Worm (Caenorhabditis elegans) whole organism, L1 larva: ENCODE data around the gene piki-1.

Experiments used
- C16A3.4 ChIP-seq: fragments of 150-350 bp; optimal IDR thresholded peaks from 2 replicates; lab custom pipeline; 2014; ENCODE audit warnings: missing biosample characterization, missing genetic modification characterization
- F16B12.6 ChIP-seq: fragments of 150-350 bp; optimal IDR thresholded peaks from 2 replicates; lab custom pipeline; 2014; ENCODE audit warnings: missing biosample characterization, missing genetic modification characterization
- alr-1 ChIP-seq: fragments of 200-800 bp; sonication (Bioruptor generic); optimal IDR thresholded peaks from 2 replicates; lab custom pipeline; 2018; ENCODE audit warnings: borderline replicate concordance, mild to moderate bottlenecking, missing genetic modification characterization, missing compliant biosample characterization
- blmp-1 ChIP-seq: fragments of 150-350 bp; optimal IDR thresholded peaks from 2 replicates; lab custom pipeline; 2014; ENCODE audit warnings: missing biosample characterization, missing genetic modification characterization
- ceh-63 ChIP-seq: fragments of 200-800 bp; sonication (Bioruptor generic); optimal IDR thresholded peaks from 2 replicates; lab custom pipeline; 2018; ENCODE audit warnings: mild to moderate bottlenecking, missing genetic modification characterization, missing compliant biosample characterization
- ceh-8 ChIP-seq: fragments of 200-800 bp; sonication (Bioruptor generic); optimal IDR thresholded peaks from 2 replicates; lab custom pipeline; 2018; ENCODE audit warnings: mild to moderate bottlenecking, missing genetic modification characterization, moderate library complexity, missing compliant biosample characterization
- ceh-88 ChIP-seq: fragments of 200-800 bp; sonication (Bioruptor generic); IDR thresholded peaks from 2 replicates; pipeline ENCODE4 v1.3.6; 2022; ENCODE audit warnings: missing genetic modification characterization, missing compliant biosample characterization
- ces-1 ChIP-seq: fragments of 150-350 bp; optimal IDR thresholded peaks from 2 replicates; lab custom pipeline; 2014; ENCODE audit warnings: missing biosample characterization, missing genetic modification reagents, missing genetic modification characterization
- efl-1 ChIP-seq, 4 experiments: fragments of 150-350 bp; optimal IDR thresholded peaks in 3 of 4; peaks in 1 of 4; 1 replicate in 1 of 4; 2 replicates in 3 of 4; lab custom pipeline; 2014; ENCODE audit warnings: missing biosample characterization in 2 of 4, missing genetic modification characterization in 2 of 4, missing genetic modification reagents in 2 of 4
- elt-2 ChIP-seq: sonication (generic microtip); optimal IDR thresholded peaks from 2 replicates; lab custom pipeline; 2016; ENCODE audit warnings: missing genetic modification characterization, mild to moderate bottlenecking, inconsistent platforms, missing compliant biosample characterization, missing genetic modification reagents
- fos-1 ChIP-seq: fragments of 150-350 bp; optimal IDR thresholded peaks from 2 replicates; lab custom pipeline; 2014; ENCODE audit warnings: missing biosample characterization, missing genetic modification characterization
- hlh-17 ChIP-seq: fragments of 200-800 bp; sonication (Bioruptor generic); optimal IDR thresholded peaks from 2 replicates; lab custom pipeline; 2018; ENCODE audit warnings: missing genetic modification characterization, mild to moderate bottlenecking, missing compliant biosample characterization, moderate library complexity, borderline replicate concordance
- hpl-2 ChIP-seq: fragments of 150-350 bp; optimal IDR thresholded peaks from 2 replicates; lab custom pipeline; 2014; ENCODE audit warnings: missing biosample characterization, missing genetic modification reagents, missing genetic modification characterization
- irx-1 ChIP-seq: sonication (generic microtip); optimal IDR thresholded peaks from 2 replicates; lab custom pipeline; 2016; ENCODE audit warnings: missing genetic modification characterization, missing compliant biosample characterization
- isw-1 ChIP-seq: fragments of 200-800 bp; sonication (Bioruptor generic); IDR thresholded peaks from 2 replicates; pipeline ENCODE4 v1.3.6; 2022; ENCODE audit warnings: missing genetic modification characterization, missing compliant biosample characterization
- jun-1 ChIP-seq: fragments of 150-350 bp; optimal IDR thresholded peaks from 2 replicates; lab custom pipeline; 2014; ENCODE audit warnings: missing biosample characterization, missing genetic modification reagents, missing genetic modification characterization
- lin-14 ChIP-seq: fragments of 200-800 bp; sonication (Bioruptor generic); optimal IDR thresholded peaks from 2 replicates; lab custom pipeline; 2018; ENCODE audit warnings: mild to moderate bottlenecking, missing genetic modification characterization, moderate library complexity, missing compliant biosample characterization
- lin-39 ChIP-seq: fragments of 150-350 bp; optimal IDR thresholded peaks from 2 replicates; lab custom pipeline; 2014; ENCODE audit warnings: missing biosample characterization, missing genetic modification reagents, missing genetic modification characterization
- lir-3 ChIP-seq: sonication (generic microtip); optimal IDR thresholded peaks from 2 replicates; lab custom pipeline; 2016; ENCODE audit warnings: mild to moderate bottlenecking, missing genetic modification characterization, moderate library complexity, missing compliant biosample characterization; ENCODE audit not compliant: poor library complexity
- lsy-2 ChIP-seq, 2 experiments: fragments of 150-350 bp; optimal IDR thresholded peaks; 2 replicates each; lab custom pipeline; 2014; ENCODE audit warnings: missing biosample characterization in 2 of 2, missing genetic modification characterization in 2 of 2
- nhr-20 ChIP-seq: sonication (generic microtip); optimal IDR thresholded peaks from 2 replicates; lab custom pipeline; 2016; ENCODE audit warnings: mild to moderate bottlenecking, missing genetic modification characterization, missing compliant biosample characterization
- nhr-237 ChIP-seq: fragments of 150-350 bp; optimal IDR thresholded peaks from 2 replicates; lab custom pipeline; 2014; ENCODE audit warnings: missing biosample characterization, missing genetic modification characterization
- nhr-47 ChIP-seq: sonication (generic microtip); optimal IDR thresholded peaks from 2 replicates; lab custom pipeline; 2016; ENCODE audit warnings: mild to moderate bottlenecking, missing genetic modification characterization, moderate library complexity, missing compliant biosample characterization
- nhr-71 ChIP-seq: sonication (generic microtip); optimal IDR thresholded peaks from 2 replicates; lab custom pipeline; 2016; ENCODE audit warnings: mild to moderate bottlenecking, missing genetic modification characterization, moderate library complexity, missing compliant biosample characterization
- nhr-76 ChIP-seq: sonication (generic microtip); optimal IDR thresholded peaks from 2 replicates; lab custom pipeline; 2017; ENCODE audit warnings: missing biosample characterization, missing genetic modification characterization
- nhr-77 ChIP-seq: fragments of 150-350 bp; optimal IDR thresholded peaks from 2 replicates; lab custom pipeline; 2014; ENCODE audit warnings: missing biosample characterization, missing genetic modification characterization
- nhr-85 ChIP-seq: sonication (generic microtip); peaks from one replicate; lab custom pipeline; 2016; ENCODE audit warnings: missing genetic modification characterization, inconsistent platforms, missing compliant biosample characterization
- nhr-90 ChIP-seq: sonication (generic microtip); optimal IDR thresholded peaks from 2 replicates; lab custom pipeline; 2016; ENCODE audit warnings: mild to moderate bottlenecking, missing genetic modification characterization, missing compliant biosample characterization; ENCODE audit not compliant: poor library complexity
- skn-1 ChIP-seq: fragments of 150-350 bp; optimal IDR thresholded peaks from 2 replicates; lab custom pipeline; 2014; ENCODE audit warnings: missing biosample characterization, missing genetic modification characterization
- snpc-4 ChIP-seq: fragments of 150-350 bp; optimal IDR thresholded peaks from 2 replicates; lab custom pipeline; 2014; ENCODE audit warnings: missing biosample characterization, missing genetic modification characterization
- sup-37 ChIP-seq: fragments of 200-800 bp; sonication (Bioruptor generic); optimal IDR thresholded peaks from 2 replicates; lab custom pipeline; 2018; ENCODE audit warnings: mild to moderate bottlenecking, missing genetic modification characterization, missing compliant biosample characterization
- tbx-2 ChIP-seq: sonication (generic microtip); optimal IDR thresholded peaks from 2 replicates; lab custom pipeline; 2016; ENCODE audit warnings: missing genetic modification characterization, missing compliant biosample characterization
- unc-130 ChIP-seq: fragments of 150-350 bp; optimal IDR thresholded peaks from 2 replicates; lab custom pipeline; 2017; ENCODE audit warnings: missing biosample characterization, missing genetic modification characterization, inconsistent platforms
- unc-30 ChIP-seq: sonication (generic microtip); optimal IDR thresholded peaks from 2 replicates; lab custom pipeline; 2017; ENCODE audit warnings: missing biosample characterization, missing genetic modification characterization
- unc-62 ChIP-seq: fragments of 150-350 bp; optimal IDR thresholded peaks from 2 replicates; lab custom pipeline; 2014; ENCODE audit warnings: missing biosample characterization, missing genetic modification reagents, missing genetic modification characterization
- zip-4 ChIP-seq: fragments of 200-800 bp; sonication (Bioruptor generic); optimal IDR thresholded peaks from 2 replicates; lab custom pipeline; 2018; ENCODE audit warnings: mild to moderate bottlenecking, missing genetic modification characterization, moderate library complexity, missing compliant biosample characterization
- ztf-11 ChIP-seq, 2 experiments: sonication (generic microtip); optimal IDR thresholded peaks; 2 replicates each; lab custom pipeline; 2016 to 2017; ENCODE audit warnings: missing genetic modification characterization in 2 of 2, missing biosample characterization in 1 of 2, missing compliant biosample characterization in 1 of 2

The piki-1 gene

ce11 chrX:15231800-15232199 lies 14.4 kb downstream of the piki-1 start:
- no peak for TF ChIP-seq isw-1
- no peak for TF ChIP-seq lir-3 (tag; lab: Kevin White, UChicago)
- no peak for TF ChIP-seq ztf-11 (tag; optimal IDR thresholded peaks at IDR 0.05; lab: Kevin White, UChicago)
- TF ChIP-seq F16B12.6 (tag; lab: Kevin White, UChicago) = no peak
- TF ChIP-seq lin-39 (tag; lab: Kevin White, UChicago) = no peak
- no peak for TF ChIP-seq jun-1 (tag; lab: Kevin White, UChicago)
- TF ChIP-seq lin-14 (GFP tag; lab: Kevin White, UChicago) = no peak
- no peak for TF ChIP-seq irx-1 (tag; lab: Kevin White, UChicago)
- TF ChIP-seq ceh-8 (GFP tag; lab: Kevin White, UChicago) = no peak
- no peak for TF ChIP-seq skn-1
- TF ChIP-seq nhr-77 = no peak
- no peak for TF ChIP-seq snpc-4 (tag; lab: Kevin White, UChicago)
- TF ChIP-seq fos-1 (tag; lab: Kevin White, UChicago) = no peak
- no peak for TF ChIP-seq nhr-90 (tag; lab: Kevin White, UChicago)
- no peak for TF ChIP-seq nhr-76 (tag; lab: Kevin White, UChicago)
- TF ChIP-seq zip-4 = no peak
- TF ChIP-seq unc-30 (tag; lab: Kevin White, UChicago) = no peak
- no peak for TF ChIP-seq unc-62 (GFP tag; lab: Kevin White, UChicago)
- TF ChIP-seq nhr-47 = no peak

ce11 chrX:15230394-15230968 lies 15.7 kb downstream of the piki-1 start, which contains the start of gene H03A11.2:
H03A11.2 (minus strand) TSS chrX:15230645.
- no peak for TF ChIP-seq alr-1
- no peak for TF ChIP-seq nhr-20
- TF ChIP-seq unc-130 (tag; lab: Kevin White, UChicago) = no peak
- TF ChIP-seq ceh-63 (GFP tag; lab: Kevin White, UChicago) = no peak
- peak; percentile 26 for TF ChIP-seq elt-2 (tag; lab: Kevin White, UChicago)
- TF ChIP-seq nhr-237 (tag; lab: Kevin White, UChicago) = no peak
- TF ChIP-seq efl-1 (optimal IDR thresholded peaks at IDR 0.05; lab: Kevin White, UChicago) = no peak
- peak in 1 of 2 experiments; percentile 84 for TF ChIP-seq efl-1 (GFP tag; optimal IDR thresholded peaks at IDR 0.05 in 1 of 2; lab: Kevin White, UChicago)
- no peak for TF ChIP-seq hpl-2 (GFP tag; lab: Kevin White, UChicago)

- no peak for TF ChIP-seq sup-37 (GFP tag; lab: Kevin White, UChicago)
- peak; percentile 8 for TF ChIP-seq elt-2 (tag; lab: Kevin White, UChicago)
- TF ChIP-seq efl-1 (optimal IDR thresholded peaks at IDR 0.05; lab: Kevin White, UChicago) = no peak
- peak in 1 of 2 experiments; percentile 84 for TF ChIP-seq efl-1 (GFP tag; optimal IDR thresholded peaks at IDR 0.05 in 1 of 2; lab: Kevin White, UChicago)
These were observed 17.0 kb downstream of the piki-1 start for ce11 chrX:15229174-15229573.

ce11 chrX:15225180-15225724 lies 20.9 kb downstream of the piki-1 start:
- peak; percentile 7 for TF ChIP-seq nhr-71 (tag; lab: Kevin White, UChicago)
- TF ChIP-seq lsy-2 (tag; optimal IDR thresholded peaks at IDR 0.05; lab: Kevin White, UChicago) = peak in 1 of 2 experiments; percentile 1
- TF ChIP-seq ces-1 (GFP tag; lab: Kevin White, UChicago) = no peak
- TF ChIP-seq ceh-88 (GFP tag; lab: Robert Waterston, UW) = no peak
- no peak for TF ChIP-seq lin-39 (tag; lab: Kevin White, UChicago)
- TF ChIP-seq lin-14 (GFP tag; lab: Kevin White, UChicago) = peak; percentile 65
- TF ChIP-seq nhr-85 = no peak
- no peak for TF ChIP-seq lir-3 (tag; lab: Kevin White, UChicago)
- peak; percentile 86 for TF ChIP-seq blmp-1
- TF ChIP-seq C16A3.4 (tag; lab: Kevin White, UChicago) = no peak
- TF ChIP-seq hlh-17 (GFP tag; lab: Kevin White, UChicago) = no peak
- TF ChIP-seq nhr-20 = no peak
- peak; percentile 10 for TF ChIP-seq tbx-2 (tag; lab: Kevin White, UChicago)
- no peak for TF ChIP-seq nhr-90 (tag; lab: Kevin White, UChicago)
